Fruit fly (Drosophila melanogaster) whole organism, embryonic: ENCODE measurements around the gene Rab8.

Source experiments
- Antp ChIP-seq: fragments of 200-800 bp; sonication (Bioruptor generic); optimal IDR thresholded peaks from 3 replicates; lab custom pipeline; 2016; ENCODE audit warnings: missing biosample characterization, missing genetic modification characterization
- B-H1 ChIP-seq: fragments of 200-800 bp; sonication (Bioruptor generic); IDR thresholded peaks from 3 replicates; pipeline ENCODE4 v1.3.6; 2022; ENCODE audit warnings: missing biosample characterization, missing genetic modification characterization
- BEAF-32 ChIP-seq: fragments of 200-800 bp; sonication (Bioruptor generic); optimal IDR thresholded peaks from 3 replicates; lab custom pipeline; 2017; ENCODE audit warnings: missing biosample characterization, missing genetic modification characterization, mild to moderate bottlenecking, moderate library complexity, missing genetic modification reagents
- CG11247 ChIP-seq: fragments of 200-800 bp; sonication (Bioruptor generic); IDR thresholded peaks from 2 replicates; pipeline ENCODE4 v1.3.6; 2022; ENCODE audit warnings: missing biosample characterization, missing genetic modification characterization
- CG1233 ChIP-seq: fragments of 200-800 bp; sonication (Bioruptor generic); optimal IDR thresholded peaks from 4 replicates; lab custom pipeline; 2018; ENCODE audit warnings: missing biosample characterization, mild to moderate bottlenecking, missing genetic modification characterization
- CG12659 ChIP-seq: fragments of 200-800 bp; sonication (Bioruptor generic); optimal IDR thresholded peaks from 3 replicates; lab custom pipeline; 2017; ENCODE audit warnings: mild to moderate bottlenecking, missing biosample characterization, missing genetic modification reagents, missing genetic modification characterization
- CG3847 ChIP-seq: fragments of 200-800 bp; sonication (Bioruptor generic); IDR thresholded peaks from 2 replicates; pipeline ENCODE4 v1.3.6; 2022; ENCODE audit warnings: missing biosample characterization, missing genetic modification characterization
- CG3995 ChIP-seq: fragments of 200-800 bp; sonication (Bioruptor generic); optimal IDR thresholded peaks from 3 replicates; lab custom pipeline; 2016; ENCODE audit warnings: missing biosample characterization, missing genetic modification characterization
- CG4424 ChIP-seq: fragments of 200-800 bp; sonication (Bioruptor generic); optimal IDR thresholded peaks from 3 replicates; lab custom pipeline; 2016; ENCODE audit warnings: missing biosample characterization, missing genetic modification characterization
- CG6175 ChIP-seq: fragments of 200-800 bp; sonication (Bioruptor generic); IDR thresholded peaks from 3 replicates; pipeline ENCODE4 v1.3.6; 2022; ENCODE audit warnings: missing biosample characterization, missing genetic modification characterization
- CG6765 ChIP-seq: fragments of 200-800 bp; sonication (Bioruptor generic); optimal IDR thresholded peaks from 3 replicates; lab custom pipeline; 2017; ENCODE audit warnings: missing biosample characterization, mild to moderate bottlenecking, missing genetic modification characterization
- CG6813 ChIP-seq: fragments of 200-800 bp; sonication (Bioruptor generic); optimal IDR thresholded peaks from 2 replicates; lab custom pipeline; 2017; ENCODE audit warnings: missing biosample characterization, missing genetic modification characterization, mild to moderate bottlenecking, moderate library complexity, missing genetic modification reagents
- CG7928 ChIP-seq: fragments of 200-800 bp; sonication (Bioruptor generic); optimal IDR thresholded peaks from 2 replicates; lab custom pipeline; 2017; ENCODE audit warnings: missing biosample characterization, mild to moderate bottlenecking, missing genetic modification characterization
- CG7987 ChIP-seq: fragments of 200-800 bp; sonication (Bioruptor generic); optimal IDR thresholded peaks from 2 replicates; lab custom pipeline; 2018; ENCODE audit warnings: missing biosample characterization, mild to moderate bottlenecking, missing genetic modification characterization, moderate library complexity
- CG8281 ChIP-seq: fragments of 200-800 bp; sonication (Bioruptor generic); optimal IDR thresholded peaks from 2 replicates; lab custom pipeline; 2018; ENCODE audit warnings: missing biosample characterization, mild to moderate bottlenecking, missing genetic modification characterization, moderate library complexity
- CG9932 ChIP-seq: fragments of 200-800 bp; sonication (Bioruptor generic); IDR thresholded peaks from 2 replicates; pipeline ENCODE4 v1.3.6; 2022; ENCODE audit warnings: missing biosample characterization, missing genetic modification characterization
- CkIIα-i1 ChIP-seq: fragments of 200-800 bp; sonication (Bioruptor generic); IDR thresholded peaks from 2 replicates; pipeline ENCODE4 v1.3.6; 2022; ENCODE audit warnings: missing biosample characterization, missing genetic modification characterization
- CoRest ChIP-seq: fragments of 200-800 bp; sonication (Bioruptor generic); optimal IDR thresholded peaks from 3 replicates; lab custom pipeline; 2018; ENCODE audit warnings: missing biosample characterization, mild to moderate bottlenecking, missing genetic modification characterization, moderate library complexity
- Dip3 ChIP-seq: fragments of 200-800 bp; sonication (Bioruptor generic); optimal IDR thresholded peaks from 3 replicates; lab custom pipeline; 2016; ENCODE audit warnings: missing biosample characterization, missing genetic modification characterization
- Dp ChIP-seq: fragments of 200-800 bp; sonication (Bioruptor generic); optimal IDR thresholded peaks from 2 replicates; lab custom pipeline; 2018; ENCODE audit warnings: missing biosample characterization, mild to moderate bottlenecking, missing genetic modification characterization, moderate library complexity
- Fer1 ChIP-seq: fragments of 200-800 bp; sonication (Bioruptor generic); optimal IDR thresholded peaks from 2 replicates; lab custom pipeline; 2017; ENCODE audit warnings: missing biosample characterization, mild to moderate bottlenecking, missing genetic modification characterization
- Fer2 ChIP-seq: fragments of 200-800 bp; sonication (Bioruptor generic); optimal IDR thresholded peaks from 2 replicates; lab custom pipeline; 2018; ENCODE audit warnings: missing biosample characterization, mild to moderate bottlenecking, missing genetic modification characterization, moderate library complexity
- HLH54F ChIP-seq: fragments of 200-800 bp; sonication (Bioruptor generic); optimal IDR thresholded peaks from 3 replicates; lab custom pipeline; 2016; ENCODE audit warnings: missing biosample characterization, missing genetic modification characterization
- HmgZ ChIP-seq: fragments of 200-800 bp; sonication (Bioruptor generic); optimal IDR thresholded peaks from 2 replicates; lab custom pipeline; 2018; ENCODE audit warnings: missing biosample characterization, mild to moderate bottlenecking, missing genetic modification characterization
- Hr39 ChIP-seq: fragments of >200 bp; optimal IDR thresholded peaks from 2 replicates; lab custom pipeline; 2017
- Oaz ChIP-seq: fragments of 200-800 bp; sonication (Bioruptor generic); IDR thresholded peaks from 2 replicates; pipeline ENCODE4 v1.3.6; 2022; ENCODE audit warnings: missing biosample characterization, missing genetic modification characterization
- Optix ChIP-seq: fragments of 200-800 bp; sonication (Bioruptor generic); IDR thresholded peaks from 3 replicates; pipeline ENCODE4 v1.3.6; 2022; ENCODE audit warnings: missing biosample characterization, missing genetic modification characterization
- Ravus ChIP-seq: fragments of 200-800 bp; sonication (Bioruptor generic); IDR thresholded peaks from 2 replicates; pipeline ENCODE4 v1.3.6; 2022; ENCODE audit warnings: missing biosample characterization, missing genetic modification characterization
- Rfx ChIP-seq: fragments of 200-800 bp; sonication (Bioruptor generic); IDR thresholded peaks from 2 replicates; pipeline ENCODE4 v1.3.6; 2022; ENCODE audit warnings: missing biosample characterization, missing genetic modification characterization
- Vsx1 ChIP-seq: fragments of 200-800 bp; sonication (Bioruptor generic); optimal IDR thresholded peaks from 2 replicates; lab custom pipeline; 2017; ENCODE audit warnings: missing biosample characterization, mild to moderate bottlenecking, missing genetic modification characterization, missing genetic modification reagents
- YL-1 ChIP-seq: fragments of 200-800 bp; sonication (Bioruptor generic); optimal IDR thresholded peaks from 3 replicates; lab custom pipeline; 2017; ENCODE audit warnings: missing biosample characterization, mild to moderate bottlenecking, missing genetic modification characterization
- ase ChIP-seq: fragments of 200-800 bp; sonication (Bioruptor generic); IDR thresholded peaks from 3 replicates; pipeline ENCODE4 v1.3.6; 2022; ENCODE audit warnings: missing biosample characterization, missing genetic modification characterization
- ash1 ChIP-seq: fragments of 200-800 bp; sonication (Bioruptor generic); optimal IDR thresholded peaks from 2 replicates; lab custom pipeline; 2018; ENCODE audit warnings: missing biosample characterization, mild to moderate bottlenecking, missing genetic modification characterization
- br ChIP-seq: fragments of >200 bp; optimal IDR thresholded peaks from 2 replicates; lab custom pipeline; 2017
- dmrt11E ChIP-seq: fragments of 200-800 bp; sonication (Bioruptor generic); optimal IDR thresholded peaks from 3 replicates; lab custom pipeline; 2018; ENCODE audit warnings: missing biosample characterization, mild to moderate bottlenecking, missing genetic modification characterization, moderate library complexity
- dmrt99B ChIP-seq: fragments of 200-800 bp; sonication (Bioruptor generic); optimal IDR thresholded peaks from 2 replicates; lab custom pipeline; 2018; ENCODE audit warnings: missing biosample characterization, mild to moderate bottlenecking, missing genetic modification characterization, moderate library complexity
- dysf ChIP-seq: fragments of 200-800 bp; sonication (Bioruptor generic); IDR thresholded peaks from 3 replicates; pipeline ENCODE4 v1.3.6; 2022; ENCODE audit warnings: missing biosample characterization, missing genetic modification characterization
- gcm2 ChIP-seq: fragments of 200-800 bp; sonication (Bioruptor generic); optimal IDR thresholded peaks from 2 replicates; lab custom pipeline; 2016; ENCODE audit warnings: missing biosample characterization, missing genetic modification characterization
- hb ChIP-seq: fragments of 200-800 bp; sonication (Bioruptor generic); IDR thresholded peaks from 3 replicates; pipeline ENCODE4 v1.3.6; 2022; ENCODE audit warnings: missing biosample characterization, missing genetic modification characterization; ENCODE audit not compliant: partially characterized antibody
- ind ChIP-seq: fragments of 200-800 bp; sonication (Bioruptor generic); optimal IDR thresholded peaks from 3 replicates; lab custom pipeline; 2016; ENCODE audit warnings: missing biosample characterization, missing genetic modification characterization
- jing ChIP-seq: fragments of 200-800 bp; sonication (Bioruptor generic); optimal IDR thresholded peaks from 2 replicates; lab custom pipeline; 2018; ENCODE audit warnings: missing biosample characterization, mild to moderate bottlenecking, missing genetic modification characterization
- nerfin-1 ChIP-seq: fragments of 200-800 bp; sonication (Bioruptor generic); optimal IDR thresholded peaks from 3 replicates; lab custom pipeline; 2019; ENCODE audit warnings: missing biosample characterization, mild to moderate bottlenecking, missing genetic modification characterization, moderate library complexity
- nmo ChIP-seq: fragments of 200-800 bp; sonication (Bioruptor generic); optimal IDR thresholded peaks from 2 replicates; lab custom pipeline; 2018; ENCODE audit warnings: missing biosample characterization, mild to moderate bottlenecking, missing genetic modification characterization, moderate library complexity
- oc ChIP-seq: fragments of 200-800 bp; sonication (Bioruptor generic); optimal IDR thresholded peaks from 2 replicates; lab custom pipeline; 2018; ENCODE audit warnings: missing biosample characterization, mild to moderate bottlenecking, missing genetic modification characterization, moderate library complexity
- scrt ChIP-seq: fragments of 200-800 bp; sonication (Bioruptor generic); optimal IDR thresholded peaks from 2 replicates; lab custom pipeline; 2018; ENCODE audit warnings: missing biosample characterization, mild to moderate bottlenecking, missing genetic modification characterization, moderate library complexity
- slou ChIP-seq: fragments of 200-800 bp; sonication (Bioruptor generic); optimal IDR thresholded peaks from 3 replicates; lab custom pipeline; 2016; ENCODE audit warnings: missing biosample characterization, missing genetic modification characterization
- stwl ChIP-seq: fragments of 200-800 bp; sonication (Bioruptor generic); optimal IDR thresholded peaks from 3 replicates; lab custom pipeline; 2018; ENCODE audit warnings: missing biosample characterization, mild to moderate bottlenecking, missing genetic modification characterization, moderate library complexity
- unc-4 ChIP-seq: fragments of 200-800 bp; sonication (Bioruptor generic); IDR thresholded peaks from 2 replicates; pipeline ENCODE4 v1.3.6; 2022; ENCODE audit warnings: missing biosample characterization, missing genetic modification characterization; ENCODE audit not compliant: partially characterized antibody
- yki ChIP-seq: fragments of >200 bp; optimal IDR thresholded peaks from 3 replicates; lab custom pipeline; 2018

Gene Rab8

DNA sequence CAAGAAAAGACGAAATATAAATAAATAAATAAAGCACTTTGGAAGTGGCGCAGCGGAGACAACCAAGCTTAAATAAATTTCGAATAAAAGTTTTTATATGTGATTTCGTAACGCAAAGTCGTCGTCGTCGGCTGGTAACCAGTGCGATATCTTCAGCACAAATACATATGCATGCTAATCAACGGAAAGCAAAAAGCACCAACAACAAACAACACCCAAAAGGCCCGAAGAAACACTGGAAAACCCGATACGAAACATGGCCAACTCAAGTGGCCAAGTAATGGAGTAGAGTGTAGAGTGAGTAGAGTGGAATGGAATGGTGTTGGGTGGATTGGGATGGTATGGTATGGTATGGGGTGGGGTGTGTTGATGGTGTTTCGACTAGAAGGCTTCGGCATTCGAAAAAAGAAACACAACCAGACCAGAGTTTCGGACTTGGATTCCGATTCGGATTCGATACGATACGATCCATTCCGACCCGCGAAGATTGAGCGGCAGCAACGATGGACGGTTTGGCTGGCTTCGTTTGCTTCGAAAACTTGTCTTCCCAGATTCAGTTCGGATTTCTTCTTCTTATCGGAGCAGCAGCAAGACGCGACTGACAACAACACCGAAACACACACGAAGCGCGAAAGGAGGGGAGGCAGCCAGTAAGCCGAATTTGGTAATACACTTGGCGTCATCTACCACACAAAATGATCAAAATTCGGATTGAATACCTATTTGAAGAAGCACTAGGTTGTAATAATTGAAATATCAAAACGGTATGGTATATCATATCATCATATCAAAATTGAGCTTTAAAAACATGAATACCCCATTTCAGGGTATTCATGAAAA, 31.9 kb upstream of the Rab8 start (continued):
- TF ChIP-seq scrt (GFP tag; lab: Kevin White, UChicago) (peak; percentile 91), Oaz (GFP tag; lab: Robert Waterston, UW) (peak; percentile 89), YL-1 (GFP tag; lab: Kevin White, UChicago) (peak; percentile 55), Dp (peak; percentile 0), Ravus (GFP tag; lab: Robert Waterston, UW) (peak; percentile 79), CkIIα-i1 (GFP tag; lab: Robert Waterston, UW) (peak; percentile 89; the same call in 1 of the 2 replicates), CoRest (tag; lab: Kevin White, UChicago) (peak; percentile 95), CG12659 (peak; percentile 97), CG11247 (GFP tag; lab: Robert Waterston, UW) (peak; percentile 90), HmgZ (tag; lab: Kevin White, UChicago) (peak; percentile 95), nmo (GFP tag; lab: Kevin White, UChicago) (peak; percentile 94), CG6175 (peak; percentile 94), CG8281 (tag; lab: Kevin White, UChicago) (peak; percentile 81), yki (lab: Kevin White, UChicago) (no peak), Hr39 (no peak), gcm2 (GFP tag; lab: Kevin White, UChicago) (peak; percentile 87), Dip3 (GFP tag; lab: Kevin White, UChicago) (peak; percentile 96), ind (GFP tag; lab: Kevin White, UChicago) (peak; percentile 97), hb (GFP tag; lab: Robert Waterston, UW) (no peak), CG1233 (GFP tag; lab: Kevin White, UChicago) (peak; percentile 91), dysf (GFP tag; lab: Robert Waterston, UW) (peak; percentile 94), Fer1 (GFP tag; lab: Kevin White, UChicago) (peak; percentile 92), Vsx1 (GFP tag; lab: Kevin White, UChicago) (peak; percentile 87), unc-4 (GFP tag; lab: Robert Waterston, UW) (no peak), stwl (tag; lab: Kevin White, UChicago) (peak; percentile 11), CG9932 (GFP tag; lab: Robert Waterston, UW) (peak; percentile 97), ase (GFP tag; lab: Robert Waterston, UW) (peak; percentile 86; the same call in 2 of the 3 replicates), Antp (GFP tag; lab: Kevin White, UChicago) (peak; percentile 98), B-H1 (GFP tag; lab: Robert Waterston, UW) (peak; percentile 88; the same call in 2 of the 3 replicates), dmrt11E (peak; percentile 81), ash1 (GFP tag; lab: Kevin White, UChicago) (peak; percentile 80), Optix (GFP tag; lab: Robert Waterston, UW) (peak; percentile 94), jing (GFP tag; lab: Kevin White, UChicago) (peak; percentile 91), nerfin-1 (tag; lab: Kevin White, UChicago) (peak; percentile 84), CG4424 (peak; percentile 92), CG3995 (GFP tag; lab: Kevin White, UChicago) (peak; percentile 71), HLH54F (GFP tag; lab: Kevin White, UChicago) (peak; percentile 97), CG6813 (GFP tag; lab: Kevin White, UChicago) (peak; percentile 90), Rfx (GFP tag; lab: Robert Waterston, UW) (peak; percentile 97), dmrt99B (peak; percentile 96), slou (GFP tag; lab: Kevin White, UChicago) (peak; percentile 83), CG7928 (GFP tag; lab: Kevin White, UChicago) (peak; percentile 77), CG6765 (GFP tag; lab: Kevin White, UChicago) (peak; percentile 90), br (lab: Kevin White, UChicago) (no peak), oc (peak; percentile 92), BEAF-32 (GFP tag; lab: Kevin White, UChicago) (peak; percentile 17), Fer2 (tag; lab: Kevin White, UChicago) (peak; percentile 69), CG3847 (peak; percentile 95), CG7987 (GFP tag; lab: Kevin White, UChicago) (peak; percentile 80)
